Worm (Caenorhabditis elegans): Measurements from ENCODE around the gene R05G6.3.

R05G6.3 gene

DNA sequence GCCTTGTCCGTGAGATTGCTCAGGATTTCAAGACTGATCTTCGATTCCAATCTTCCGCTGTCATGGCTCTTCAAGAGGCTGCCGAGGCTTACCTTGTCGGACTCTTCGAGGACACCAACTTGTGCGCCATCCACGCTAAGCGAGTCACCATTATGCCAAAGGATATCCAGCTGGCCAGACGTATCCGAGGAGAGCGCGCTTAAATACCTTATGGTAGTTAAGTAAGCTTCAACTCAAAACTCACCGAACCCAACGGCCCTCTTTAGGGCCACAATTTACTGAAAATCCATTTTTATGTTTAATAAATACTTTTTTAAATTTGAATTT lies 27.9 kb upstream of the R05G6.3 start:
- TF ChIP-seq nhr-28 (tag; optimal IDR thresholded peaks at IDR 0.05) (no peak), M03D4.4 (tag; optimal IDR thresholded peaks at IDR 0.05) (no peak), ham-2 (GFP tag; optimal IDR thresholded peaks at IDR 0.05) (no peak)

DNA sequence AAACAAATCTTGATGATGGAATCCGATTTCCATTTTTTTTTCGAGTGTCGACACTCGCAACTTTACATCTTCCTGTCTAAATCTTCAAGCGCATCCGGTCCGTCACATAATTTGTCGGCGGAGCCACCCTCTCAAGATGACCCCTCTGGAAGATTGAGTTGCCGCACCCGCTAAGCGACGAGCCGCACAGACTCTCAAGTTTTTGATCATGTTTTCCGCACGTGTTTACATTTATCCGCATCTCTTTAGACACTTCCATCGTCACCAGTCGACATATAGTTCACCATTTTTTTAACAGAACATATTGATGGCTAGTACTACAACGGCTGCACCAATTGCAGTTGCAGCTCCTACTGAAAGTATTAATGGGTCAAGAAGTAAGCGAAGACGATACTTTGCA lies 24.9 kb upstream of the R05G6.3 start, which contains the start of gene F55G1.1:
Gene F55G1.1, plus strand, starts transcription at position 301 of the 400 bp plus-strand sequence.
- TF ChIP-seq lsy-2 (tag; optimal IDR thresholded peaks at IDR 0.05) = no peak
- no peak for TF ChIP-seq nhr-237 (tag; optimal IDR thresholded peaks at IDR 0.05)
- TF ChIP-seq sptf-1 (tag; optimal IDR thresholded peaks at IDR 0.05) = no peak
- TF ChIP-seq hlh-1 (tag; optimal IDR thresholded peaks at IDR 0.05) = no peak
- no peak for TF ChIP-seq ceh-43 (GFP tag; optimal IDR thresholded peaks at IDR 0.05)
- TF ChIP-seq cnd-1 (tag; optimal IDR thresholded peaks at IDR 0.05) = no peak
- no peak for TF ChIP-seq nhr-2 (tag; optimal IDR thresholded peaks at IDR 0.05)
- TF ChIP-seq lin-13 (tag; optimal IDR thresholded peaks at IDR 0.05) = no peak
- TF ChIP-seq flh-1 (GFP tag; optimal IDR thresholded peaks at IDR 0.05) = no peak
- TF ChIP-seq sem-2 (GFP tag; optimal IDR thresholded peaks at IDR 0.05) = no peak
- no peak for TF ChIP-seq drap-1 (GFP tag; optimal IDR thresholded peaks at IDR 0.05)

DNA sequence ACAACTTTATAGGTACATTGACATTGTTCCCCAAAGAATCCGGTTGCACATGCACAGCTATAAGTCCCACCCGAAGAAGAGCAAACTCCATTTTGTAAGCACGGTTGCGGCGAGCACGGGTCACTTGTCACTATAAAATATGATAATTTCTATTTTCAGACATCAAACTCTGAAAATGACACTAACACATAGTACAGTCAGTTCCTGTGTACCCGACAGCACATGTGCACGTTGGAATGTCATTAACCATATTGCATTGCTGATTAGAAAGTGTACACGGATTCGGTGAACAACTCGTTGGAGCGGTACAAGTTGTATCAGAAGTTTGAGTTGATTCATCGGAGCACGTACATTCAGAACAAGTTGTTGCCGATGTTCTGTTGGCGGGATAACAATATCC lies 19.1 kb upstream of the R05G6.3 start:
- TF ChIP-seq sem-2 (GFP tag; optimal IDR thresholded peaks at IDR 0.05) (no peak), bed-3 (GFP tag; optimal IDR thresholded peaks at IDR 0.05) (no peak), elt-3 (tag; optimal IDR thresholded peaks at IDR 0.05) (no peak), cnd-1 (tag; optimal IDR thresholded peaks at IDR 0.05) (no peak), mep-1 (tag; optimal IDR thresholded peaks at IDR 0.05) (no peak), tbx-8 (GFP tag; optimal IDR thresholded peaks at IDR 0.05) (no peak), nhr-28 (tag; optimal IDR thresholded peaks at IDR 0.05) (no peak), nhr-12 (tag; optimal IDR thresholded peaks at IDR 0.05) (no peak), mls-2 (tag; optimal IDR thresholded peaks at IDR 0.05) (no peak), ceh-83 (GFP tag; optimal IDR thresholded peaks at IDR 0.05) (no peak), snpc-4 (tag; optimal IDR thresholded peaks at IDR 0.05) (no peak), nhr-237 (tag; optimal IDR thresholded peaks at IDR 0.05) (no peak), ceh-43 (GFP tag; optimal IDR thresholded peaks at IDR 0.05) (no peak)

DNA sequence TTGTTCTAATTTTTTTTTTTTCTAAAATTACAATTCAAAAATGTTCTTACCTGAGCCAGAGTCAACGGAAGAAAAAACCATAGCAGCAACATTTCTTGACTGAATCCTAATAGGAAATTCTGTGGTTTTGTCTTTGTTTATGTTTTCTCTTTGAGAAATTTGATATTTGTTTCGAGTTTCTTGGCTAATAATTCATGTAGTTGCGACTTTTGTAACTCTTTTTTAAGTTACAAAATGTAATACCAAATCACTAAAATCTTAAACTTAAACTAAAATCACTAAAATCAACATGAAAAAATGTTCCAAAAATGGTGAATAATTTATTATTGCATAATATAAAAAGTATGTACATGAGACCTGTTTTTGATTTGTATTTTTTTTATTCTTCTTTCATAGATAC lies 18.6 kb upstream of the R05G6.3 start, which contains the start of gene egas-4:
Gene egas-4, minus strand, starts transcription at position 101 of the 400 bp plus-strand sequence.
- no peak for TF ChIP-seq mep-1 (tag; optimal IDR thresholded peaks at IDR 0.05)
- no peak for TF ChIP-seq zip-8 (tag; optimal IDR thresholded peaks at IDR 0.05)
- no peak for TF ChIP-seq nhr-76 (tag; optimal IDR thresholded peaks at IDR 0.05)
- TF ChIP-seq unc-62 (GFP tag; optimal IDR thresholded peaks at IDR 0.05) = no peak
- no peak for TF ChIP-seq drap-1 (GFP tag; optimal IDR thresholded peaks at IDR 0.05)
- TF ChIP-seq ceh-43 (GFP tag; optimal IDR thresholded peaks at IDR 0.05) = no peak
- TF ChIP-seq mab-5 (tag; optimal IDR thresholded peaks at IDR 0.05) = no peak
- no peak for TF ChIP-seq ces-1 (GFP tag; optimal IDR thresholded peaks at IDR 0.05)

DNA sequence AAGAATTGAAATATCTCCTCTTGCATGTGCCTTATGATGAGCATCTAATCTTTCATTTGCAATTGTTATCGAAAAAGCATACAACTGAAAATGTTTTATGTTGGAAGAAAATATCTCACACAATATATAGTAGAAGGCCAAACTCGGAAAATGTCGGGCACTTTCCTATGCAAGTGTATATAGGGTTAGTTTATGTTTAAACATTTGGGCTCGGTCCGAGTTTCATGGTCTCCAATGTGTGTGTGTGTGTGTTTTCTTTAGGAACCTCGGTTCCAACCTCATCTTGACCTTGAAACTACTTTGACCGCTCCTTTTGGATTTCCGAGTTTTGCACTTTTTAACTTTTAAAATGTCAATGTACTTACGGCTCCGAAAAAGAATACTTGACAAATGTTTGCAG lies 17.1 kb upstream of the R05G6.3 start:
- TF ChIP-seq drap-1 (GFP tag; optimal IDR thresholded peaks at IDR 0.05) (no peak), ces-1 (GFP tag; optimal IDR thresholded peaks at IDR 0.05) (no peak), ham-2 (GFP tag; optimal IDR thresholded peaks at IDR 0.05) (no peak), blmp-1 (tag; optimal IDR thresholded peaks at IDR 0.05) (no peak), mls-2 (tag; optimal IDR thresholded peaks at IDR 0.05) (no peak), mep-1 (tag; optimal IDR thresholded peaks at IDR 0.05) (no peak), unc-62 (GFP tag; optimal IDR thresholded peaks at IDR 0.05) (no peak), cnd-1 (tag; optimal IDR thresholded peaks at IDR 0.05) (no peak), elt-1 (tag; optimal IDR thresholded peaks at IDR 0.05; ENCODE audit: borderline replicate concordance, insufficient read depth) (no peak), mab-5 (tag; optimal IDR thresholded peaks at IDR 0.05) (no peak), snpc-4 (tag; optimal IDR thresholded peaks at IDR 0.05) (no peak), elt-3 (tag; optimal IDR thresholded peaks at IDR 0.05) (no peak), M03D4.4 (tag; optimal IDR thresholded peaks at IDR 0.05) (no peak), ceh-43 (GFP tag; optimal IDR thresholded peaks at IDR 0.05) (no peak), lin-13 (tag; optimal IDR thresholded peaks at IDR 0.05) (no peak), flh-1 (GFP tag; optimal IDR thresholded peaks at IDR 0.05) (no peak), sem-2 (GFP tag; optimal IDR thresholded peaks at IDR 0.05) (no peak), ceh-39 (tag; optimal IDR thresholded peaks at IDR 0.05) (no peak), lsy-2 (tag; optimal IDR thresholded peaks at IDR 0.05) (no peak)

DNA sequence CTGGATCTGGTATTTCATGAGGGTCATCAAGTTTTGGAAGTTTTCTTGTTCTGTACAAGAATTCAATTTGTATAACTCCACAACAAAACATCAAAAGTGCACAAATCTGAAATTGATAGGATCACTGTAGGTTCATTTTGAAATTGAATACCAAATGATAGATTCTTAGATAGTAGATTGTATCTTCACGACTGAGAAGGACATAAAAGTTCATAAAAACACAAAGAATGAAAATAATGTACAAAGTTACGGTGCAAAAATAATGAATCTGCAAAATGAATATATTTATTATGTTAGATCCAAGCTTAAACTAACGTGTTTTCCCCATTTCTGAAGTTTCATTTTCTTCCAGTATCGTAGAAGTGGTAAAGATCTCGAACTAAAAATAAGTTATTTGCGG lies 15.4 kb upstream of the R05G6.3 start:
- TF ChIP-seq snpc-4 (tag; optimal IDR thresholded peaks at IDR 0.05) (no peak), sptf-1 (tag; optimal IDR thresholded peaks at IDR 0.05) (no peak), ceh-39 (tag; optimal IDR thresholded peaks at IDR 0.05) (no peak), M03D4.4 (tag; optimal IDR thresholded peaks at IDR 0.05) (no peak), zip-8 (tag; optimal IDR thresholded peaks at IDR 0.05) (no peak), hlh-1 (tag; optimal IDR thresholded peaks at IDR 0.05) (no peak), ces-1 (GFP tag; optimal IDR thresholded peaks at IDR 0.05) (no peak), nhr-76 (tag; optimal IDR thresholded peaks at IDR 0.05) (no peak), cnd-1 (tag; optimal IDR thresholded peaks at IDR 0.05) (no peak), elt-1 (tag; optimal IDR thresholded peaks at IDR 0.05; ENCODE audit: borderline replicate concordance, insufficient read depth) (no peak), ham-2 (GFP tag; optimal IDR thresholded peaks at IDR 0.05) (no peak), unc-62 (GFP tag; optimal IDR thresholded peaks at IDR 0.05) (no peak), sem-2 (GFP tag; optimal IDR thresholded peaks at IDR 0.05) (no peak), lin-13 (tag; optimal IDR thresholded peaks at IDR 0.05) (no peak), ceh-43 (GFP tag; optimal IDR thresholded peaks at IDR 0.05) (no peak), mep-1 (tag; optimal IDR thresholded peaks at IDR 0.05) (no peak), nhr-28 (tag; optimal IDR thresholded peaks at IDR 0.05) (no peak)
